Fruit fly (Drosophila melanogaster): ENCODE measurements around the gene barc.

- no peak for TF ChIP-seq CG14655 (GFP tag; optimal IDR thresholded peaks at IDR 0.05)
- no peak for TF ChIP-seq CG13204 (GFP tag; optimal IDR thresholded peaks at IDR 0.05)
- TF ChIP-seq CG8159 (tag; optimal IDR thresholded peaks at IDR 0.05) = no peak
- no peak for TF ChIP-seq Pif1A (GFP tag; optimal IDR thresholded peaks at IDR 0.05)
- TF ChIP-seq Snoo (tag; optimal IDR thresholded peaks at IDR 0.05) = no peak
- TF ChIP-seq CG9948 (tag; optimal IDR thresholded peaks at IDR 0.05) = no peak
- no peak for TF ChIP-seq CG34367 (tag; optimal IDR thresholded peaks at IDR 0.05)
Measured at dm6 chr3L:21450486-21450885, 17.6 kb upstream of the barc start.
